Fruit fly (Drosophila melanogaster): Measurements from ENCODE around the gene Acsf3.

Gene Acsf3

dm6 chrX:7299399-7300355, 29.2 kb upstream of the Acsf3 start (continued):
- no peak for TF ChIP-seq stwl (tag; optimal IDR thresholded peaks at IDR 0.05)
- TF ChIP-seq CG13894 (tag; optimal IDR thresholded peaks at IDR 0.05): no peak
- TF ChIP-seq Hmr (GFP tag; optimal IDR thresholded peaks at IDR 0.05): peak; percentile 48
- TF ChIP-seq Asciz (GFP tag; optimal IDR thresholded peaks at IDR 0.05): peak; percentile 53
- 0 out of 3 replicates have a peak, but pooled peaks have one; percentile 40 for TF ChIP-seq ase (GFP tag; IDR thresholded peaks at IDR 0.05)
- TF ChIP-seq phol (tag; optimal IDR thresholded peaks at IDR 0.05): peak; percentile 62
- peak; percentile 18 for TF ChIP-seq CG16815 (GFP tag; optimal IDR thresholded peaks at IDR 0.05)
- TF ChIP-seq CG8359 (GFP tag; optimal IDR thresholded peaks at IDR 0.05; ENCODE audit: borderline replicate concordance): no peak
- no peak for TF ChIP-seq pan (optimal IDR thresholded peaks at IDR 0.05)
- TF ChIP-seq pan (GFP tag; optimal IDR thresholded peaks at IDR 0.05 in 1 of 2, IDR thresholded peaks at IDR 0.05 in 1 of 2): peak in 1 of 2 experiments; percentile 52
- peak; percentile 24; the same call in 1 of the 3 replicates for TF ChIP-seq so (GFP tag; IDR thresholded peaks at IDR 0.05)
- TF ChIP-seq CG17829 (tag; optimal IDR thresholded peaks at IDR 0.05): peak; percentile 26
- no peak for TF ChIP-seq CG18764 (GFP tag; optimal IDR thresholded peaks at IDR 0.05)
- TF ChIP-seq CG17568 (GFP tag; optimal IDR thresholded peaks at IDR 0.05): no peak
- peak; percentile 28; the same call in 1 of the 2 replicates for TF ChIP-seq CG13287 (GFP tag; IDR thresholded peaks at IDR 0.05; ENCODE audit: partially characterized antibody)
- TF ChIP-seq stc (GFP tag; IDR thresholded peaks at IDR 0.05): peak; percentile 41; the same call in 1 of the 2 replicates
- no peak for TF ChIP-seq CG34422 (GFP tag; IDR thresholded peaks at IDR 0.05)
- no peak for TF ChIP-seq cad (GFP tag; optimal IDR thresholded peaks at IDR 0.05)
- peak; percentile 62 for TF ChIP-seq row (GFP tag; IDR thresholded peaks at IDR 0.05)
- peak; percentile 19 for TF ChIP-seq pho (GFP tag; optimal IDR thresholded peaks at IDR 0.05)
- TF ChIP-seq CG7357 (GFP tag; IDR thresholded peaks at IDR 0.05): peak; percentile 50; the same call in 2 of the 3 replicates
- TF ChIP-seq gcm (GFP tag; optimal IDR thresholded peaks at IDR 0.05): peak; percentile 22
- TF ChIP-seq CG3838 (GFP tag; optimal IDR thresholded peaks at IDR 0.05): no peak
- TF ChIP-seq H15 (GFP tag; IDR thresholded peaks at IDR 0.05): peak; percentile 26; the same call in 1 of the 3 replicates
- TF ChIP-seq usp (GFP tag; optimal IDR thresholded peaks at IDR 0.05): no peak
- peak; percentile 46 for TF ChIP-seq fd96Cb (tag; optimal IDR thresholded peaks at IDR 0.05)
- no peak for TF ChIP-seq CG14965 (GFP tag; optimal IDR thresholded peaks at IDR 0.05; ENCODE audit: borderline replicate concordance)
- peak; percentile 67 for TF ChIP-seq Oli (tag; optimal IDR thresholded peaks at IDR 0.05)
- no peak for TF ChIP-seq Dad (GFP tag; optimal IDR thresholded peaks at IDR 0.05)
- TF ChIP-seq odd (GFP tag; optimal IDR thresholded peaks at IDR 0.05): no peak
- TF ChIP-seq Lim3 (GFP tag; IDR thresholded peaks at IDR 0.05): no peak
- TF ChIP-seq CG7372 (GFP tag; IDR thresholded peaks at IDR 0.05): no peak
- TF ChIP-seq klu (GFP tag; IDR thresholded peaks at IDR 0.05): peak; percentile 32; the same call in 1 of the 2 replicates
- TF ChIP-seq ERR (GFP tag; optimal IDR thresholded peaks at IDR 0.05): no peak
- TF ChIP-seq gcm2 (GFP tag; optimal IDR thresholded peaks at IDR 0.05): no peak
- TF ChIP-seq Vsx1 (GFP tag; optimal IDR thresholded peaks at IDR 0.05): no peak
- TF ChIP-seq nerfin-2 (GFP tag; IDR thresholded peaks at IDR 0.05; ENCODE audit: partially characterized antibody): no peak
- TF ChIP-seq fd3F (GFP tag; optimal IDR thresholded peaks at IDR 0.05): peak; percentile 1
- TF ChIP-seq hkb (optimal IDR thresholded peaks at IDR 0.05): no peak
- no peak; the same call in 1 of the 2 replicates for TF ChIP-seq hkb (GFP tag; IDR thresholded peaks at IDR 0.05)
- TF ChIP-seq CG4707 (GFP tag; optimal IDR thresholded peaks at IDR 0.05): no peak
- TF ChIP-seq MESR4 (GFP tag; optimal IDR thresholded peaks at IDR 0.05): no peak
- no peak for TF ChIP-seq rib (GFP tag; IDR thresholded peaks at IDR 0.05)
- no peak for TF ChIP-seq pzg (GFP tag; optimal IDR thresholded peaks at IDR 0.05)
- peak; percentile 47; the same call in 1 of the 2 replicates for TF ChIP-seq onecut (GFP tag; IDR thresholded peaks at IDR 0.05)
- peak; percentile 99 for TF ChIP-seq crol (GFP tag; IDR thresholded peaks at IDR 0.05)
- 0 out of 2 replicates have a peak, but pooled peaks have one; percentile 15 for TF ChIP-seq amos (GFP tag; IDR thresholded peaks at IDR 0.05; ENCODE audit: partially characterized antibody)
- TF ChIP-seq pnt (GFP tag; optimal IDR thresholded peaks at IDR 0.05): no peak
